Fruit fly (Drosophila melanogaster): ENCODE data around the gene Trx2.

Trx2 gene

DNA sequence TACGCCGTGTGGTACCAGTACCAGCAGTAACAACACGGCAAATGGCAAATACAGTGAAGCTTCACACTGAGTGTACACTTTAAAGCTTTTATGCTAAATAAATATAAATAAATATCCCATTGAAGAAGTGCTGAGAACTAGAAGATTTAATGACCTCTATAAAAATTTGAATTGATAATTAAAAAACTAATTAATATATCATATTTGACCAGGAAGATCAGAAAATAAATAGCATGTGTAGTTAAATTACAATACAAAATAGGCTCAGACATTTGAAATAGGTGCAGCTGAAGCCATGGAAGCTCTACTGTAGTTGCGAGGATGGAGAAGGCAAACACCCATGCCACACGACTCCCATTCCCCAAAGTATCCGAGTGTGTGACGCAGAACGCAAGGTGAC is 48.4 kb upstream of the Trx2 start (continued):
- TF ChIP-seq CG14667 (GFP tag; IDR thresholded peaks at IDR 0.05), result no peak
- TF ChIP-seq gsb (GFP tag; IDR thresholded peaks at IDR 0.05), result no peak
- no peak for TF ChIP-seq CG10959 (GFP tag; IDR thresholded peaks at IDR 0.05)
- no peak for TF ChIP-seq CG16863 (GFP tag; optimal IDR thresholded peaks at IDR 0.05)
- no peak for TF ChIP-seq CG8359 (GFP tag; optimal IDR thresholded peaks at IDR 0.05; ENCODE audit: borderline replicate concordance)
- peak; percentile 63 for TF ChIP-seq CoRest (tag; optimal IDR thresholded peaks at IDR 0.05)
- no peak for TF ChIP-seq ftz-f1 (GFP tag; optimal IDR thresholded peaks at IDR 0.05)
- TF ChIP-seq Atf3 (GFP tag; optimal IDR thresholded peaks at IDR 0.05), result no peak
- TF ChIP-seq Rfx (GFP tag; IDR thresholded peaks at IDR 0.05), result peak; percentile 32; the same call in 1 of the 2 replicates
- TF ChIP-seq CG10366 (GFP tag; IDR thresholded peaks at IDR 0.05), result no peak
- no peak for TF ChIP-seq CG17912 (GFP tag; optimal IDR thresholded peaks at IDR 0.05)
- TF ChIP-seq CG12659 (GFP tag; optimal IDR thresholded peaks at IDR 0.05), result peak; percentile 31
- no peak for TF ChIP-seq Atf6 (GFP tag; IDR thresholded peaks at IDR 0.05)
- peak; percentile 68 for TF ChIP-seq Sox102F (GFP tag; optimal IDR thresholded peaks at IDR 0.05)
- peak; percentile 60 for TF ChIP-seq CG31441 (GFP tag; IDR thresholded peaks at IDR 0.05)
- TF ChIP-seq CG6765 (GFP tag; optimal IDR thresholded peaks at IDR 0.05), result no peak
- no peak for TF ChIP-seq jigr1 (GFP tag; IDR thresholded peaks at IDR 0.05)
- no peak for TF ChIP-seq Dp (GFP tag; optimal IDR thresholded peaks at IDR 0.05)
- no peak for TF ChIP-seq Trl (optimal IDR thresholded peaks at IDR 0.05)
- TF ChIP-seq Trl (GFP tag; optimal IDR thresholded peaks at IDR 0.05), result no peak
- TF ChIP-seq CG18476 (GFP tag; optimal IDR thresholded peaks at IDR 0.05), result no peak
- peak; percentile 41 for TF ChIP-seq sug (tag; optimal IDR thresholded peaks at IDR 0.05)
- no peak for TF ChIP-seq CG12744 (GFP tag; optimal IDR thresholded peaks at IDR 0.05)
- peak; percentile 68 for TF ChIP-seq CG18599 (GFP tag; optimal IDR thresholded peaks at IDR 0.05)
- peak; percentile 52 for TF ChIP-seq CG9932 (GFP tag; IDR thresholded peaks at IDR 0.05)
- TF ChIP-seq insv (GFP tag; optimal IDR thresholded peaks at IDR 0.05), result no peak
- no peak for TF ChIP-seq dmrt11E (tag; optimal IDR thresholded peaks at IDR 0.05)
- TF ChIP-seq dpn (GFP tag; optimal IDR thresholded peaks at IDR 0.05), result peak in 1 of 2 experiments; percentile 32
- TF ChIP-seq Oli (tag; optimal IDR thresholded peaks at IDR 0.05), result peak; percentile 59
- TF ChIP-seq CG6854 (GFP tag; optimal IDR thresholded peaks at IDR 0.05), result peak; percentile 46
- no peak for TF ChIP-seq Hey (tag; optimal IDR thresholded peaks at IDR 0.05)
- TF ChIP-seq CG1024 (GFP tag; IDR thresholded peaks at IDR 0.05), result no peak
- no peak for TF ChIP-seq knrl (GFP tag; IDR thresholded peaks at IDR 0.05; ENCODE audit: partially characterized antibody)
- no peak for TF ChIP-seq CG3995 (GFP tag; optimal IDR thresholded peaks at IDR 0.05)
- no peak for TF ChIP-seq CG33213 (GFP tag; optimal IDR thresholded peaks at IDR 0.05)
- peak; percentile 16 for TF ChIP-seq CG9437 (GFP tag; optimal IDR thresholded peaks at IDR 0.05)
- no peak for TF ChIP-seq tup (GFP tag; optimal IDR thresholded peaks at IDR 0.05)
- TF ChIP-seq Lhr (GFP tag; optimal IDR thresholded peaks at IDR 0.05), result no peak
- no peak for TF ChIP-seq Lim3 (GFP tag; IDR thresholded peaks at IDR 0.05)
- TF ChIP-seq tll (GFP tag; optimal IDR thresholded peaks at IDR 0.05), result no peak
- no peak for TF ChIP-seq schlank (tag; optimal IDR thresholded peaks at IDR 0.05)
- TF ChIP-seq az2 (GFP tag; optimal IDR thresholded peaks at IDR 0.05), result peak; percentile 8
- TF ChIP-seq cg (GFP tag; optimal IDR thresholded peaks at IDR 0.05), result no peak
- TF ChIP-seq toy (GFP tag; IDR thresholded peaks at IDR 0.05), result no peak
- no peak for TF ChIP-seq ssp (GFP tag; IDR thresholded peaks at IDR 0.05)
- no peak for TF ChIP-seq B-H2 (GFP tag; optimal IDR thresholded peaks at IDR 0.05)
- peak; percentile 59 for TF ChIP-seq lmd (GFP tag; IDR thresholded peaks at IDR 0.05)
- TF ChIP-seq Fer3 (tag; optimal IDR thresholded peaks at IDR 0.05), result peak; percentile 49
- TF ChIP-seq CG2678 (tag; optimal IDR thresholded peaks at IDR 0.05), result peak; percentile 76
- TF ChIP-seq GATAe (GFP tag; conservative IDR thresholded peaks at IDR 0.05), result no peak
- no peak for TF ChIP-seq CG13287 (GFP tag; IDR thresholded peaks at IDR 0.05; ENCODE audit: partially characterized antibody)
- peak; percentile 38; the same call in 1 of the 2 replicates for TF ChIP-seq Nf-YA (GFP tag; IDR thresholded peaks at IDR 0.05)
